Fruit fly (Drosophila melanogaster) whole organism, prepupa: ENCODE results near the gene CG8142.

Source experiments
- CG6854 ChIP-seq: fragments of 200-800 bp; sonication (Bioruptor generic); optimal IDR thresholded peaks from 2 replicates; lab custom pipeline; 2017; ENCODE audit warnings: missing biosample characterization, mild to moderate bottlenecking, missing genetic modification characterization
- topi ChIP-seq: fragments of 200-800 bp; sonication (Bioruptor generic); optimal IDR thresholded peaks from 3 replicates; lab custom pipeline; 2016; ENCODE audit warnings: missing biosample characterization, missing genetic modification characterization

- TF ChIP-seq CG6854 (GFP tag; lab: Kevin White, UChicago) (peak; percentile 38), topi (peak; percentile 86)
Observed at dm6 chrX:17802353-17803121, 42.0 kb downstream of the CG8142 start.
